Worm (Caenorhabditis elegans) whole organism, L1 larva: ENCODE data around the gene mgl-1.

ENCODE experiments used
- C16A3.4 ChIP-seq: fragments of 150-350 bp; optimal IDR thresholded peaks from 2 replicates; lab custom pipeline; 2014; ENCODE audit warnings: missing biosample characterization, missing genetic modification characterization
- Y116A8C.19 ChIP-seq: sonication (generic microtip); optimal IDR thresholded peaks from 2 replicates; lab custom pipeline; 2016; ENCODE audit warnings: missing compliant biosample characterization, missing genetic modification characterization, borderline replicate concordance
- aha-1 ChIP-seq: fragments of 150-350 bp; optimal IDR thresholded peaks from 2 replicates; lab custom pipeline; 2014; ENCODE audit warnings: missing biosample characterization, missing genetic modification characterization
- alr-1 ChIP-seq: fragments of 200-800 bp; sonication (Bioruptor generic); optimal IDR thresholded peaks from 2 replicates; lab custom pipeline; 2018; ENCODE audit warnings: borderline replicate concordance, mild to moderate bottlenecking, missing genetic modification characterization, missing compliant biosample characterization
- aly-2 ChIP-seq: fragments of 150-350 bp; optimal IDR thresholded peaks from 2 replicates; lab custom pipeline; 2014; ENCODE audit warnings: missing biosample characterization, missing genetic modification characterization
- ama-1 ChIP-seq: fragments of 150-350 bp; optimal IDR thresholded peaks from 2 replicates; lab custom pipeline; 2014
- blmp-1 ChIP-seq: fragments of 150-350 bp; optimal IDR thresholded peaks from 2 replicates; lab custom pipeline; 2014; ENCODE audit warnings: missing biosample characterization, missing genetic modification characterization
- ceh-63 ChIP-seq: fragments of 200-800 bp; sonication (Bioruptor generic); optimal IDR thresholded peaks from 2 replicates; lab custom pipeline; 2018; ENCODE audit warnings: mild to moderate bottlenecking, missing genetic modification characterization, missing compliant biosample characterization
- ceh-8 ChIP-seq: fragments of 200-800 bp; sonication (Bioruptor generic); optimal IDR thresholded peaks from 2 replicates; lab custom pipeline; 2018; ENCODE audit warnings: mild to moderate bottlenecking, missing genetic modification characterization, moderate library complexity, missing compliant biosample characterization
- ceh-82 ChIP-seq, 3 experiments: fragments of 150-350 bp in 1 of 3; sonication (generic microtip) in 2 of 3; optimal IDR thresholded peaks; 2 replicates each; lab custom pipeline; 2014 to 2017; ENCODE audit warnings: missing biosample characterization in 3 of 3, missing genetic modification characterization in 3 of 3
- ceh-88 ChIP-seq: fragments of 200-800 bp; sonication (Bioruptor generic); IDR thresholded peaks from 2 replicates; pipeline ENCODE4 v1.3.6; 2022; ENCODE audit warnings: missing genetic modification characterization, missing compliant biosample characterization
- ces-1 ChIP-seq: fragments of 150-350 bp; optimal IDR thresholded peaks from 2 replicates; lab custom pipeline; 2014; ENCODE audit warnings: missing biosample characterization, missing genetic modification reagents, missing genetic modification characterization
- dsc-1 ChIP-seq: sonication (generic microtip); optimal IDR thresholded peaks from 2 replicates; lab custom pipeline; 2016; ENCODE audit warnings: mild to moderate bottlenecking, missing genetic modification characterization, missing compliant biosample characterization
- efl-1 ChIP-seq, 4 experiments: fragments of 150-350 bp; optimal IDR thresholded peaks in 3 of 4; peaks in 1 of 4; 1 replicate in 1 of 4; 2 replicates in 3 of 4; lab custom pipeline; 2014; ENCODE audit warnings: missing biosample characterization in 2 of 4, missing genetic modification characterization in 2 of 4, missing genetic modification reagents in 2 of 4
- egl-27 ChIP-seq, 2 experiments: fragments of 150-350 bp in 1 of 2; sonication (generic microtip); optimal IDR thresholded peaks; 3 replicates each; lab custom pipeline; 2017 to 2018; ENCODE audit warnings: missing biosample characterization in 2 of 2, missing genetic modification characterization in 2 of 2, missing genetic modification reagents in 2 of 2
- elt-2 ChIP-seq: sonication (generic microtip); optimal IDR thresholded peaks from 2 replicates; lab custom pipeline; 2016; ENCODE audit warnings: missing genetic modification characterization, mild to moderate bottlenecking, inconsistent platforms, missing compliant biosample characterization, missing genetic modification reagents
- elt-3 ChIP-seq, 6 experiments: fragments of 150-350 bp in 1 of 6; sonication (generic microtip); optimal IDR thresholded peaks; 2 replicates each; lab custom pipeline; 2017 to 2018; ENCODE audit warnings: missing biosample characterization in 6 of 6, missing genetic modification characterization in 6 of 6, inconsistent platforms in 1 of 6
- fkh-4 ChIP-seq: sonication (generic microtip); optimal IDR thresholded peaks from 2 replicates; lab custom pipeline; 2016; ENCODE audit warnings: missing compliant biosample characterization, missing genetic modification characterization, borderline replicate concordance
- fos-1 ChIP-seq: fragments of 150-350 bp; optimal IDR thresholded peaks from 2 replicates; lab custom pipeline; 2014; ENCODE audit warnings: missing biosample characterization, missing genetic modification characterization
- grh-1 ChIP-seq: fragments of 200-800 bp; sonication (Bioruptor generic); IDR thresholded peaks from 2 replicates; pipeline ENCODE4 v1.3.6; 2022; ENCODE audit warnings: missing genetic modification reagents, missing genetic modification characterization, missing compliant biosample characterization
- hlh-17 ChIP-seq: fragments of 200-800 bp; sonication (Bioruptor generic); optimal IDR thresholded peaks from 2 replicates; lab custom pipeline; 2018; ENCODE audit warnings: missing genetic modification characterization, mild to moderate bottlenecking, missing compliant biosample characterization, moderate library complexity, borderline replicate concordance
- hpl-2 ChIP-seq: fragments of 150-350 bp; optimal IDR thresholded peaks from 2 replicates; lab custom pipeline; 2014; ENCODE audit warnings: missing biosample characterization, missing genetic modification reagents, missing genetic modification characterization
- lin-13 ChIP-seq: fragments of 150-350 bp; optimal IDR thresholded peaks from 2 replicates; lab custom pipeline; 2014; ENCODE audit warnings: missing biosample characterization, missing genetic modification reagents, missing genetic modification characterization
- lin-14 ChIP-seq: fragments of 200-800 bp; sonication (Bioruptor generic); optimal IDR thresholded peaks from 2 replicates; lab custom pipeline; 2018; ENCODE audit warnings: mild to moderate bottlenecking, missing genetic modification characterization, moderate library complexity, missing compliant biosample characterization
- lin-35 ChIP-seq, 2 experiments: fragments of 150-350 bp; optimal IDR thresholded peaks; 2 replicates each; lab custom pipeline; 2014; ENCODE audit warnings: missing biosample characterization in 2 of 2, missing genetic modification characterization in 2 of 2, missing genetic modification reagents in 2 of 2
- lir-3 ChIP-seq: sonication (generic microtip); optimal IDR thresholded peaks from 2 replicates; lab custom pipeline; 2016; ENCODE audit warnings: mild to moderate bottlenecking, missing genetic modification characterization, moderate library complexity, missing compliant biosample characterization; ENCODE audit not compliant: poor library complexity
- lsy-2 ChIP-seq, 2 experiments: fragments of 150-350 bp; optimal IDR thresholded peaks; 2 replicates each; lab custom pipeline; 2014; ENCODE audit warnings: missing biosample characterization in 2 of 2, missing genetic modification characterization in 2 of 2
- nhr-12 ChIP-seq: sonication (generic microtip); optimal IDR thresholded peaks from 2 replicates; lab custom pipeline; 2017; ENCODE audit warnings: missing biosample characterization, missing genetic modification characterization
- nhr-237 ChIP-seq: fragments of 150-350 bp; optimal IDR thresholded peaks from 2 replicates; lab custom pipeline; 2014; ENCODE audit warnings: missing biosample characterization, missing genetic modification characterization
- nhr-71 ChIP-seq: sonication (generic microtip); optimal IDR thresholded peaks from 2 replicates; lab custom pipeline; 2016; ENCODE audit warnings: mild to moderate bottlenecking, missing genetic modification characterization, moderate library complexity, missing compliant biosample characterization
- pag-3 ChIP-seq: sonication (generic microtip); optimal IDR thresholded peaks from 2 replicates; lab custom pipeline; 2017; ENCODE audit warnings: missing genetic modification characterization, mild to moderate bottlenecking, missing compliant biosample characterization, antibody characterized with exemption, borderline replicate concordance; ENCODE audit not compliant: insufficient read depth
- pax-3 ChIP-seq: fragments of 200-800 bp; sonication (Bioruptor generic); optimal IDR thresholded peaks from 2 replicates; lab custom pipeline; 2018; ENCODE audit warnings: mild to moderate bottlenecking, missing genetic modification characterization, moderate library complexity, missing compliant biosample characterization
- rnt-1 ChIP-seq: sonication (generic microtip); optimal IDR thresholded peaks from 2 replicates; lab custom pipeline; 2016; ENCODE audit warnings: mild to moderate bottlenecking, missing genetic modification characterization, moderate library complexity, missing compliant biosample characterization
- skn-1 ChIP-seq: fragments of 150-350 bp; optimal IDR thresholded peaks from 2 replicates; lab custom pipeline; 2014; ENCODE audit warnings: missing biosample characterization, missing genetic modification characterization
- sptf-1 ChIP-seq: fragments of 150-350 bp; optimal IDR thresholded peaks from 2 replicates; lab custom pipeline; 2014; ENCODE audit warnings: missing biosample characterization, missing genetic modification characterization
- sup-37 ChIP-seq: fragments of 200-800 bp; sonication (Bioruptor generic); optimal IDR thresholded peaks from 2 replicates; lab custom pipeline; 2018; ENCODE audit warnings: mild to moderate bottlenecking, missing genetic modification characterization, missing compliant biosample characterization
- swsn-7 ChIP-seq: sonication (generic microtip); optimal IDR thresholded peaks from 2 replicates; lab custom pipeline; 2016; ENCODE audit warnings: missing genetic modification characterization, missing compliant biosample characterization
- tbx-2 ChIP-seq: sonication (generic microtip); optimal IDR thresholded peaks from 2 replicates; lab custom pipeline; 2016; ENCODE audit warnings: missing genetic modification characterization, missing compliant biosample characterization
- tlp-1 ChIP-seq: fragments of 150-350 bp; optimal IDR thresholded peaks from 2 replicates; lab custom pipeline; 2014; ENCODE audit warnings: missing biosample characterization, missing genetic modification characterization
- unc-130 ChIP-seq: fragments of 150-350 bp; optimal IDR thresholded peaks from 2 replicates; lab custom pipeline; 2017; ENCODE audit warnings: missing biosample characterization, missing genetic modification characterization, inconsistent platforms
- unc-62 ChIP-seq: fragments of 150-350 bp; optimal IDR thresholded peaks from 2 replicates; lab custom pipeline; 2014; ENCODE audit warnings: missing biosample characterization, missing genetic modification reagents, missing genetic modification characterization
- unc-86 ChIP-seq: sonication (generic microtip); optimal IDR thresholded peaks from 2 replicates; lab custom pipeline; 2016; ENCODE audit warnings: missing genetic modification characterization, missing compliant biosample characterization
- xbp-1 ChIP-seq: sonication (generic microtip); optimal IDR thresholded peaks from 2 replicates; lab custom pipeline; 2016; ENCODE audit warnings: missing genetic modification characterization, missing compliant biosample characterization
- zip-4 ChIP-seq: fragments of 200-800 bp; sonication (Bioruptor generic); optimal IDR thresholded peaks from 2 replicates; lab custom pipeline; 2018; ENCODE audit warnings: mild to moderate bottlenecking, missing genetic modification characterization, moderate library complexity, missing compliant biosample characterization
- ztf-4 ChIP-seq: fragments of 150-350 bp; optimal IDR thresholded peaks from 2 replicates; lab custom pipeline; 2014; ENCODE audit warnings: missing biosample characterization, missing genetic modification characterization

Gene mgl-1

DNA sequence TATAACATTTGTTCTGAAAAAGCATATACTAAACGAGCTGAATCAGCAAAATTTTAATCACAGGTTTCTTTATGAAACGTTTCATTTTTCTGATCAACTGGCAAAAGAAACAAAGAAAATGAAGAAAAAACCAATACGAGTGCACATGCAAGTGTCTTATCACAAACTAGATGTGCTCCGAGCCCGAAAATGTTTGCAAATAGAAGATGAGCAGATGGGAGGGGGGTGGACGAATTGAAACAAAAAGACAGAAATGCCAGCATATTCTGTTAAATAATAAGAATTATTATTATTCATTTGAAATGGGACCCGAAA, 42.1 kb downstream of the mgl-1 start:
- TF ChIP-seq elt-2 (tag; lab: Kevin White, UChicago) = peak; percentile 31
- TF ChIP-seq nhr-12 (tag; lab: Kevin White, UChicago) = no peak
- TF ChIP-seq efl-1 (optimal IDR thresholded peaks at IDR 0.05; lab: Kevin White, UChicago) = no peak
- peak in 1 of 2 experiments; percentile 47 for TF ChIP-seq efl-1 (GFP tag; optimal IDR thresholded peaks at IDR 0.05 in 1 of 2; lab: Kevin White, UChicago)
- TF ChIP-seq, all 84 proteins: peak for 2

ce11 chrX:9933291-9934008, 42.7 kb downstream of the mgl-1 start:
- TF ChIP-seq elt-3 (tag; optimal IDR thresholded peaks at IDR 0.05; lab: Kevin White, UChicago) (no peak), egl-27 (tag; optimal IDR thresholded peaks at IDR 0.05; lab: Kevin White, UChicago) (no peak), ceh-82 (tag; optimal IDR thresholded peaks at IDR 0.05; lab: Kevin White, UChicago) (no peak), sptf-1 (tag; lab: Kevin White, UChicago) (no peak), lin-14 (GFP tag; lab: Kevin White, UChicago) (peak; percentile 41), Y116A8C.19 (tag; lab: Kevin White, UChicago) (no peak), pag-3 (tag; lab: Kevin White, UChicago) (no peak), dsc-1 (tag; lab: Kevin White, UChicago) (no peak), ceh-88 (GFP tag; lab: Robert Waterston, UW) (no peak), aha-1 (tag; lab: Kevin White, UChicago) (no peak), nhr-71 (tag; lab: Kevin White, UChicago) (peak; percentile 36), ama-1 (lab: Kevin White, UChicago) (no peak), rnt-1 (tag; lab: Kevin White, UChicago) (peak; percentile 28), tbx-2 (no peak), ces-1 (GFP tag; lab: Kevin White, UChicago) (no peak), pax-3 (tag; lab: Kevin White, UChicago) (no peak), lin-13 (GFP tag; lab: Kevin White, UChicago) (no peak), sup-37 (GFP tag; lab: Kevin White, UChicago) (no peak), tlp-1 (no peak), hlh-17 (no peak), fos-1 (tag; lab: Kevin White, UChicago) (no peak), alr-1 (tag; lab: Kevin White, UChicago) (no peak), unc-86 (tag; lab: Kevin White, UChicago) (no peak), C16A3.4 (tag; lab: Kevin White, UChicago) (no peak), ceh-63 (GFP tag; lab: Kevin White, UChicago) (no peak), unc-62 (GFP tag; lab: Kevin White, UChicago) (no peak), efl-1 (optimal IDR thresholded peaks at IDR 0.05; lab: Kevin White, UChicago) (no peak), efl-1 (GFP tag; optimal IDR thresholded peaks at IDR 0.05 in 1 of 2; lab: Kevin White, UChicago) (peak in 1 of 2 experiments; percentile 61), unc-130 (tag; lab: Kevin White, UChicago) (peak; percentile 9), swsn-7 (tag; lab: Kevin White, UChicago) (no peak), ztf-4 (tag; lab: Kevin White, UChicago) (no peak), xbp-1 (tag; lab: Kevin White, UChicago) (no peak)

- TF ChIP-seq nhr-237 = peak; percentile 71
- no peak for TF ChIP-seq fkh-4
- TF ChIP-seq sup-37 (GFP tag; lab: Kevin White, UChicago) = no peak
- no peak for TF ChIP-seq lir-3 (tag; lab: Kevin White, UChicago)
- TF ChIP-seq tbx-2 = peak; percentile 59
- peak; percentile 84 for TF ChIP-seq skn-1 (tag; lab: Kevin White, UChicago)
- TF ChIP-seq hpl-2 = peak; percentile 13
- TF ChIP-seq aha-1 (tag; lab: Kevin White, UChicago) = no peak
- TF ChIP-seq lsy-2 (tag; optimal IDR thresholded peaks at IDR 0.05; lab: Kevin White, UChicago) = peak; percentile 28 to 78
- TF ChIP-seq zip-4 = no peak
- TF ChIP-seq egl-27 (tag; optimal IDR thresholded peaks at IDR 0.05; lab: Kevin White, UChicago) = peak in 1 of 2 experiments; percentile 21
- peak; percentile 5 for TF ChIP-seq unc-86 (tag; lab: Kevin White, UChicago)
- TF ChIP-seq hlh-17 = no peak
- TF ChIP-seq lin-14 (GFP tag; lab: Kevin White, UChicago) = peak; percentile 94
- TF ChIP-seq lin-35 (GFP tag; optimal IDR thresholded peaks at IDR 0.05; lab: Kevin White, UChicago) = peak; percentile 46 to 82
- peak; percentile 96 for TF ChIP-seq blmp-1 (tag; lab: Kevin White, UChicago)
- peak; percentile 53 for TF ChIP-seq ceh-8 (GFP tag; lab: Kevin White, UChicago)
- 0 out of 2 replicates have a peak, but pooled peaks have one; percentile 9 for TF ChIP-seq grh-1 (GFP tag; lab: Robert Waterston, UW)
- no peak for TF ChIP-seq aly-2 (tag; lab: Kevin White, UChicago)
- TF ChIP-seq ceh-88 (GFP tag; lab: Robert Waterston, UW) = no peak
- peak; percentile 67 for TF ChIP-seq lin-13 (GFP tag; lab: Kevin White, UChicago)
These were observed 43.8 kb downstream of the mgl-1 start, which contains the start of gene tsp-21 for ce11 chrX:9932226-9932773. tsp-21 (plus strand) TSS chrX:9932371.
